Worm (Caenorhabditis elegans): Measurements from ENCODE around the gene E02A10.3.

ce11 chrV:12560328-12560782 is 19.0 kb upstream of the E02A10.3 start, which contains the start of gene sel-1:
- TF ChIP-seq pha-4 (tag; optimal IDR thresholded peaks at IDR 0.05): no peak
- no peak for TF ChIP-seq nhr-11 (tag; optimal IDR thresholded peaks at IDR 0.05)
- TF ChIP-seq rnt-1 (tag; optimal IDR thresholded peaks at IDR 0.05): no peak
- no peak for TF ChIP-seq dmd-4 (tag; optimal IDR thresholded peaks at IDR 0.05; ENCODE audit: borderline replicate concordance)
- no peak for TF ChIP-seq ceh-48 (tag; optimal IDR thresholded peaks at IDR 0.05)
- TF ChIP-seq npax-4 (tag; optimal IDR thresholded peaks at IDR 0.05): no peak
- TF ChIP-seq sdc-2 (tag; optimal IDR thresholded peaks at IDR 0.05): no peak
- TF ChIP-seq syd-9 (tag; optimal IDR thresholded peaks at IDR 0.05): no peak
- no peak for TF ChIP-seq ceh-45 (GFP tag; IDR thresholded peaks at IDR 0.05)
- no peak for TF ChIP-seq tbx-2 (tag; optimal IDR thresholded peaks at IDR 0.05)
- TF ChIP-seq hlh-15 (tag; optimal IDR thresholded peaks at IDR 0.05): no peak
- no peak for TF ChIP-seq K02D7.2 (tag; optimal IDR thresholded peaks at IDR 0.05)
